Worm (Caenorhabditis elegans) whole organism, L4/young adult: ENCODE measurements around the gene nhr-252.

Source experiments
- W03F9.2 ChIP-seq: fragments of 150-350 bp; optimal IDR thresholded peaks from 2 replicates; lab custom pipeline; 2014; ENCODE audit warnings: missing biosample characterization, missing genetic modification characterization
- dao-5 ChIP-seq: sonication (generic microtip); optimal IDR thresholded peaks from 2 replicates; lab custom pipeline; 2016; ENCODE audit warnings: missing genotype, missing genetic modification characterization, moderate library complexity, missing compliant biosample characterization
- him-1 ChIP-seq: sonication (generic microtip); optimal IDR thresholded peaks from 2 replicates; lab custom pipeline; 2016; ENCODE audit warnings: missing genotype, missing genetic modification reagents, missing genetic modification characterization, missing compliant biosample characterization

- TF ChIP-seq him-1 (no peak), W03F9.2 (no peak), dao-5 (no peak)
Observed at ce11 chrV:380186-380585, 24.2 kb upstream of the nhr-252 start, which contains the start of gene mltn-8.
